Worm (Caenorhabditis elegans) whole organism, L3 larva: Measurements from ENCODE around the gene glb-9.

Experiments
- aly-2 ChIP-seq: fragments of 150-350 bp; optimal IDR thresholded peaks from 2 replicates; lab custom pipeline; 2014; ENCODE audit warnings: missing biosample characterization, missing genetic modification characterization
- ama-1 ChIP-seq: fragments of 150-350 bp; optimal IDR thresholded peaks from 2 replicates; lab custom pipeline; 2018
- ceh-16 ChIP-seq: sonication (generic microtip); optimal IDR thresholded peaks from 2 replicates; lab custom pipeline; 2017; ENCODE audit warnings: missing biosample characterization, missing genetic modification characterization
- ceh-28 ChIP-seq: fragments of 150-350 bp; optimal IDR thresholded peaks from 2 replicates; lab custom pipeline; 2014; ENCODE audit warnings: missing biosample characterization, missing genetic modification reagents, missing genetic modification characterization
- ceh-82 ChIP-seq: fragments of 150-350 bp; optimal IDR thresholded peaks from 2 replicates; lab custom pipeline; 2014; ENCODE audit warnings: missing biosample characterization, missing genetic modification characterization
- daf-12 ChIP-seq: fragments of 150-350 bp; optimal IDR thresholded peaks from 2 replicates; lab custom pipeline; 2014; ENCODE audit warnings: missing biosample characterization, missing genetic modification reagents, missing genetic modification characterization
- egl-27 ChIP-seq: sonication (generic microtip); optimal IDR thresholded peaks from 4 replicates; lab custom pipeline; 2017; ENCODE audit warnings: missing biosample characterization, missing genetic modification reagents, missing genetic modification characterization
- egl-5 ChIP-seq: fragments of 150-350 bp; optimal IDR thresholded peaks from 2 replicates; lab custom pipeline; 2017; ENCODE audit warnings: missing biosample characterization, missing genetic modification reagents, missing genetic modification characterization, inconsistent platforms
- elt-1 ChIP-seq: fragments of 150-350 bp; optimal IDR thresholded peaks from 2 replicates; lab custom pipeline; 2014; ENCODE audit warnings: missing biosample characterization, missing genetic modification characterization
- elt-2 ChIP-seq: sonication (generic microtip); optimal IDR thresholded peaks from 2 replicates; lab custom pipeline; 2016; ENCODE audit warnings: missing genetic modification reagents, mild to moderate bottlenecking, missing genetic modification characterization, missing compliant biosample characterization
- elt-3 ChIP-seq, 3 experiments: fragments of 150-350 bp in 1 of 3; sonication (generic microtip) in 2 of 3; optimal IDR thresholded peaks; 2 replicates in 2 of 3; 4 replicates in 1 of 3; lab custom pipeline; 2014 to 2017; ENCODE audit warnings: missing biosample characterization in 3 of 3, missing genetic modification characterization in 3 of 3
- eor-1 ChIP-seq, 2 experiments: fragments of 150-350 bp; optimal IDR thresholded peaks; 2 replicates each; lab custom pipeline; 2014 to 2018; ENCODE audit warnings: missing biosample characterization in 2 of 2, missing genetic modification characterization in 2 of 2
- fkh-10 ChIP-seq: sonication (generic microtip); optimal IDR thresholded peaks from 2 replicates; lab custom pipeline; 2017; ENCODE audit warnings: missing biosample characterization, missing genetic modification reagents, missing genetic modification characterization
- fkh-2 ChIP-seq: fragments of 150-350 bp; optimal IDR thresholded peaks from 2 replicates; lab custom pipeline; 2014; ENCODE audit warnings: missing biosample characterization, missing genetic modification reagents, missing genetic modification characterization
- fos-1 ChIP-seq: fragments of 150-350 bp; optimal IDR thresholded peaks from 2 replicates; lab custom pipeline; 2014; ENCODE audit warnings: missing biosample characterization, missing genetic modification characterization
- hmg-11 ChIP-seq: sonication (generic microtip); optimal IDR thresholded peaks from 2 replicates; lab custom pipeline; 2016; ENCODE audit warnings: missing genetic modification characterization, missing compliant biosample characterization
- jun-1 ChIP-seq: fragments of 150-350 bp; optimal IDR thresholded peaks from 2 replicates; lab custom pipeline; 2014; ENCODE audit warnings: missing biosample characterization, missing genetic modification reagents, missing genetic modification characterization
- lin-15B ChIP-seq: fragments of 150-350 bp; optimal IDR thresholded peaks from 2 replicates; lab custom pipeline; 2014; ENCODE audit warnings: missing biosample characterization, missing genetic modification characterization
- lin-39 ChIP-seq: fragments of 150-350 bp; optimal IDR thresholded peaks from 2 replicates; lab custom pipeline; 2018; ENCODE audit warnings: missing biosample characterization, missing genetic modification reagents, missing genetic modification characterization
- lsy-12 ChIP-seq: sonication (generic microtip); optimal IDR thresholded peaks from 2 replicates; lab custom pipeline; 2016; ENCODE audit warnings: mild to moderate bottlenecking, missing genetic modification characterization, missing compliant biosample characterization
- mdl-1 ChIP-seq: fragments of 150-350 bp; optimal IDR thresholded peaks from 2 replicates; lab custom pipeline; 2014; ENCODE audit warnings: missing biosample characterization, missing genetic modification characterization
- mml-1 ChIP-seq: fragments of 150-350 bp; sonication (generic microtip); optimal IDR thresholded peaks from 3 replicates; lab custom pipeline; 2014; ENCODE audit warnings: missing biosample characterization, missing genetic modification characterization
- nfya-1 ChIP-seq: sonication (generic microtip); optimal IDR thresholded peaks from 2 replicates; lab custom pipeline; 2017; ENCODE audit warnings: missing genetic modification characterization, mild to moderate bottlenecking, missing compliant biosample characterization, antibody characterized with exemption, moderate library complexity; ENCODE audit not compliant: insufficient read depth
- nhr-11 ChIP-seq: fragments of 150-350 bp; optimal IDR thresholded peaks from 2 replicates; lab custom pipeline; 2014; ENCODE audit warnings: missing biosample characterization, missing genetic modification characterization
- nhr-12 ChIP-seq: fragments of 150-350 bp; optimal IDR thresholded peaks from 2 replicates; lab custom pipeline; 2014; ENCODE audit warnings: missing biosample characterization, missing genetic modification characterization
- nhr-23 ChIP-seq: fragments of 150-350 bp; optimal IDR thresholded peaks from 2 replicates; lab custom pipeline; 2014; ENCODE audit warnings: missing biosample characterization, missing genetic modification reagents, missing genetic modification characterization
- nhr-237 ChIP-seq: fragments of 150-350 bp; optimal IDR thresholded peaks from 2 replicates; lab custom pipeline; 2014; ENCODE audit warnings: missing biosample characterization, missing genetic modification characterization
- nhr-25 ChIP-seq: sonication (generic microtip); optimal IDR thresholded peaks from 2 replicates; lab custom pipeline; 2017; ENCODE audit warnings: missing biosample characterization, missing genetic modification characterization
- nhr-28 ChIP-seq: fragments of 150-350 bp; optimal IDR thresholded peaks from 2 replicates; lab custom pipeline; 2014; ENCODE audit warnings: missing biosample characterization, missing genetic modification characterization
- nhr-43 ChIP-seq: sonication (generic microtip); optimal IDR thresholded peaks from 2 replicates; lab custom pipeline; 2016; ENCODE audit warnings: mild to moderate bottlenecking, missing genetic modification characterization, missing compliant biosample characterization; ENCODE audit not compliant: poor library complexity, severe bottlenecking
- nhr-67 ChIP-seq: fragments of 150-350 bp; optimal IDR thresholded peaks from 2 replicates; lab custom pipeline; 2014; ENCODE audit warnings: missing biosample characterization, missing genetic modification characterization
- nhr-76 ChIP-seq: fragments of 150-350 bp; sonication (generic microtip); optimal IDR thresholded peaks from 5 replicates; lab custom pipeline; 2014; ENCODE audit warnings: missing biosample characterization, missing genetic modification characterization
- pha-4 ChIP-seq: fragments of 150-350 bp; optimal IDR thresholded peaks from 2 replicates; lab custom pipeline; 2014; ENCODE audit warnings: missing biosample characterization, missing genetic modification reagents, missing genetic modification characterization
- pqm-1 ChIP-seq: fragments of 150-350 bp; optimal IDR thresholded peaks from 2 replicates; lab custom pipeline; 2017; ENCODE audit warnings: missing biosample characterization, missing genetic modification characterization, inconsistent platforms
- skn-1 ChIP-seq: fragments of 150-350 bp; optimal IDR thresholded peaks from 2 replicates; lab custom pipeline; 2014; ENCODE audit warnings: missing biosample characterization, missing genetic modification characterization
- snpc-4 ChIP-seq: fragments of 150-350 bp; optimal IDR thresholded peaks from 2 replicates; lab custom pipeline; 2014; ENCODE audit warnings: missing biosample characterization, missing genetic modification characterization
- tbx-2 ChIP-seq: sonication (generic microtip); optimal IDR thresholded peaks from 2 replicates; lab custom pipeline; 2016; ENCODE audit warnings: mild to moderate bottlenecking, missing genetic modification characterization, missing compliant biosample characterization
- unc-62 ChIP-seq: fragments of 150-350 bp; sonication (generic microtip); optimal IDR thresholded peaks from 4 replicates; lab custom pipeline; 2014; ENCODE audit warnings: missing biosample characterization, missing genetic modification reagents, missing genetic modification characterization
- ztf-11 ChIP-seq: fragments of 150-350 bp; optimal IDR thresholded peaks from 2 replicates; lab custom pipeline; 2014; ENCODE audit warnings: missing biosample characterization, missing genetic modification characterization
- ztf-4 ChIP-seq: fragments of 150-350 bp; optimal IDR thresholded peaks from 2 replicates; lab custom pipeline; 2014; ENCODE audit warnings: missing biosample characterization, missing genetic modification characterization

Gene glb-9

ce11 chrII:7531478-7531877 is 12.4 kb upstream of the glb-9 start:
- no peak for TF ChIP-seq hmg-11 (tag; lab: Kevin White, UChicago)
- TF ChIP-seq nhr-12, result no peak
- TF ChIP-seq nhr-11 (tag; lab: Kevin White, UChicago), result no peak
- no peak for TF ChIP-seq nhr-25
- no peak for TF ChIP-seq unc-62 (GFP tag; lab: Kevin White, UChicago)
- no peak for TF ChIP-seq nhr-67 (tag; lab: Kevin White, UChicago)
- TF ChIP-seq elt-3 (tag; optimal IDR thresholded peaks at IDR 0.05; lab: Kevin White, UChicago), result peak in 1 of 3 experiments; percentile 63
- peak; percentile 52 for TF ChIP-seq nhr-23 (tag; lab: Kevin White, UChicago)
- no peak for TF ChIP-seq daf-12 (tag; lab: Kevin White, UChicago)
- no peak for TF ChIP-seq fos-1 (tag; lab: Kevin White, UChicago)
- TF ChIP-seq nhr-28 (tag; lab: Kevin White, UChicago), result no peak
- no peak for TF ChIP-seq ztf-11 (tag; lab: Kevin White, UChicago)
- TF ChIP-seq ama-1 (lab: Kevin White, UChicago), result no peak
- TF ChIP-seq lsy-12 (tag; lab: Kevin White, UChicago), result no peak
- TF ChIP-seq jun-1, result no peak
- no peak for TF ChIP-seq ceh-16 (tag; lab: Kevin White, UChicago)
- TF ChIP-seq elt-1 (tag; lab: Kevin White, UChicago), result no peak
- no peak for TF ChIP-seq egl-5 (tag; lab: Kevin White, UChicago)
- TF ChIP-seq aly-2, result no peak
- no peak for TF ChIP-seq ceh-28 (tag; lab: Kevin White, UChicago)
- no peak for TF ChIP-seq nhr-76 (tag; lab: Kevin White, UChicago)
- no peak for TF ChIP-seq lin-39 (tag; lab: Kevin White, UChicago)
- TF ChIP-seq lin-15B (tag; lab: Kevin White, UChicago), result no peak
- TF ChIP-seq nhr-43 (tag; lab: Kevin White, UChicago), result peak; percentile 59
- TF ChIP-seq egl-27, result no peak
- no peak for TF ChIP-seq ceh-82 (tag; lab: Kevin White, UChicago)
- TF ChIP-seq, all 47 proteins: peak for 3

DNA sequence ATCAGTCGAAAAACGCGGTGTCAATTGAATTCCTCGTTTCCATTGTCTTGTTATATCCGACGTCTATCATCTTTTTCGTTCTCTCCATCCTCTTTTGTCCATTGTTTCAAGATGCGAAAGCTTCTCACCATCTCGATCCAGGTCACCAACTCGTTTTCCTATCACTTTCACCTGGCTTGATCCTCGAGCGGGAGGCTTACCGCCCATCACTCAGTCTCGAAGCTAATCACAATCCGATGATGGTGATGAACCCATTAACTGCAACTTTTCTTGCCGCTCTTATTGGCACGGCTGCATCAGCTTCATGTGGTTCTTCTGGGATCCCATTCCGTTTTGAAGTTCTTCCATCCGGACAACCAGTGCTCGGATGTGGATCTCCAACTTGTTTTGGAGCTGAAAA is 11.8 kb upstream of the glb-9 start, which contains the start of gene wrt-1:
wrt-1 (plus strand) TSS at position 53 of the 400 bp plus-strand sequence.
- TF ChIP-seq ama-1 (lab: Kevin White, UChicago) (peak; percentile 19), pqm-1 (tag; lab: Kevin White, UChicago) (no peak), nhr-23 (tag; lab: Kevin White, UChicago) (peak; percentile 41), daf-12 (tag; lab: Kevin White, UChicago) (no peak)
- TF ChIP-seq, all 47 proteins: peak for 2

- peak; percentile 80 for TF ChIP-seq nhr-11 (tag; lab: Kevin White, UChicago)
- peak; percentile 62 for TF ChIP-seq tbx-2
- TF ChIP-seq elt-3 (tag; optimal IDR thresholded peaks at IDR 0.05; lab: Kevin White, UChicago), result peak; percentile 1 to 61 (median 49)
- TF ChIP-seq mdl-1 (tag; lab: Kevin White, UChicago), result peak; percentile 53
- no peak for TF ChIP-seq fkh-10 (GFP tag; lab: Kevin White, UChicago)
- no peak for TF ChIP-seq eor-1 (tag; optimal IDR thresholded peaks at IDR 0.05; lab: Kevin White, UChicago)
- no peak for TF ChIP-seq fkh-2 (tag; lab: Kevin White, UChicago)
- peak; percentile 91 for TF ChIP-seq nhr-43 (tag; lab: Kevin White, UChicago)
- TF ChIP-seq lin-15B (tag; lab: Kevin White, UChicago), result peak; percentile 58
- TF ChIP-seq hmg-11 (tag; lab: Kevin White, UChicago), result no peak
- TF ChIP-seq snpc-4 (tag; lab: Kevin White, UChicago), result peak; percentile 35
- TF ChIP-seq ztf-4 (tag; lab: Kevin White, UChicago), result peak; percentile 35
- TF ChIP-seq nfya-1 (tag; lab: Kevin White, UChicago), result peak; percentile 87
- TF ChIP-seq lin-39 (tag; lab: Kevin White, UChicago), result peak; percentile 67
- TF ChIP-seq mml-1, result peak; percentile 75
- TF ChIP-seq jun-1, result peak; percentile 93
- TF ChIP-seq nhr-237 (tag; lab: Kevin White, UChicago), result no peak
- peak; percentile 86 for TF ChIP-seq nhr-25
- peak; percentile 77 for TF ChIP-seq egl-27
- TF ChIP-seq fos-1 (tag; lab: Kevin White, UChicago), result peak; percentile 60
- peak; percentile 73 for TF ChIP-seq pqm-1 (tag; lab: Kevin White, UChicago)
- TF ChIP-seq pha-4 (tag; lab: Kevin White, UChicago), result peak; percentile 84
- peak; percentile 84 for TF ChIP-seq lsy-12 (tag; lab: Kevin White, UChicago)
- TF ChIP-seq unc-62 (GFP tag; lab: Kevin White, UChicago), result peak; percentile 34
- TF ChIP-seq elt-2 (tag; lab: Kevin White, UChicago), result peak; percentile 94
- peak; percentile 71 for TF ChIP-seq skn-1 (tag; lab: Kevin White, UChicago)
- peak; percentile 92 for TF ChIP-seq nhr-23 (tag; lab: Kevin White, UChicago)
- TF ChIP-seq elt-1 (tag; lab: Kevin White, UChicago), result peak; percentile 20
- peak; percentile 60 for TF ChIP-seq ceh-28 (tag; lab: Kevin White, UChicago)
- no peak for TF ChIP-seq nhr-28 (tag; lab: Kevin White, UChicago)
- peak; percentile 51 for TF ChIP-seq egl-5 (tag; lab: Kevin White, UChicago)
These were observed 10.1 kb upstream of the glb-9 start, which contains the start of gene ZK1290.5 for ce11 chrII:7529078-7529683. ZK1290.5 (plus strand) TSS chrII:7529643.
